Fruit fly (Drosophila melanogaster): ENCODE data around the gene CG5026.

Gene CG5026

dm6 chr3L:8985848-8986320 is 17.6 kb downstream of the CG5026 start, which contains the start of gene Galk:
Gene Galk, minus strand, starts transcription at chr3L:8986091.
- no peak for TF ChIP-seq CTCF (optimal IDR thresholded peaks at IDR 0.05)
- no peak for TF ChIP-seq CG8478 (optimal IDR thresholded peaks at IDR 0.05)

dm6 chr3L:8986582-8986981 is 18.3 kb downstream of the CG5026 start, which contains the start of gene CG5068:
Gene CG5068, plus strand, starts transcription at chr3L:8986710.
- TF ChIP-seq CG8478 (optimal IDR thresholded peaks at IDR 0.05), result no peak
- peak in 1 of 2 experiments; percentile 47 for TF ChIP-seq CTCF (optimal IDR thresholded peaks at IDR 0.05)

dm6 chr3L:8990128-8990527 is 21.8 kb downstream of the CG5026 start, which contains the start of gene CG5280:
Gene CG5280, minus strand, starts transcription at chr3L:8990228.
- no peak for TF ChIP-seq CTCF (optimal IDR thresholded peaks at IDR 0.05)
- no peak for TF ChIP-seq CG8478 (optimal IDR thresholded peaks at IDR 0.05)

dm6 chr3L:8996173-8996767 is 27.9 kb downstream of the CG5026 start:
- no peak for TF ChIP-seq CTCF (optimal IDR thresholded peaks at IDR 0.05)
- no peak for TF ChIP-seq CG8478 (optimal IDR thresholded peaks at IDR 0.05)

dm6 chr3L:8996899-8997685 is 28.8 kb downstream of the CG5026 start:
- no peak for TF ChIP-seq CTCF (optimal IDR thresholded peaks at IDR 0.05)
- no peak for TF ChIP-seq CG8478 (optimal IDR thresholded peaks at IDR 0.05)

dm6 chr3L:8997686-8998239 is 29.4 kb downstream of the CG5026 start, which contains the start of the genes smg and CG5087:
Gene smg, minus strand, starts transcription at chr3L:8997989.
Gene CG5087, plus strand, starts transcription at chr3L:8998184.
- TF ChIP-seq CG8478 (optimal IDR thresholded peaks at IDR 0.05) (no peak), CTCF (optimal IDR thresholded peaks at IDR 0.05) (peak; percentile 70 to 78)

- TF ChIP-seq CTCF (optimal IDR thresholded peaks at IDR 0.05), result no peak
- no peak for TF ChIP-seq CG8478 (optimal IDR thresholded peaks at IDR 0.05)
These were observed 34.2 kb downstream of the CG5026 start for dm6 chr3L:9002527-9002926.

dm6 chr3L:9003369-9003768 is 35.0 kb downstream of the CG5026 start:
- TF ChIP-seq CG8478 (optimal IDR thresholded peaks at IDR 0.05) (no peak), CTCF (optimal IDR thresholded peaks at IDR 0.05) (no peak)

dm6 chr3L:9004788-9005246 is 36.5 kb downstream of the CG5026 start, which contains the start of gene Doc3:
Gene Doc3, plus strand, starts transcription at chr3L:9005196.
- TF ChIP-seq CG8478 (optimal IDR thresholded peaks at IDR 0.05) (no peak), CTCF (optimal IDR thresholded peaks at IDR 0.05) (peak in 1 of 2 experiments; percentile 24)

dm6 chr3L:9009738-9010137 is 41.4 kb downstream of the CG5026 start, which contains the start of gene CG5194:
Gene CG5194, minus strand, starts transcription at chr3L:9009838.
- TF ChIP-seq CTCF (optimal IDR thresholded peaks at IDR 0.05) (no peak), CG8478 (optimal IDR thresholded peaks at IDR 0.05) (no peak)

dm6 chr3L:9011485-9012389 is 43.4 kb downstream of the CG5026 start:
- TF ChIP-seq CG8478 (optimal IDR thresholded peaks at IDR 0.05) (no peak), CTCF (optimal IDR thresholded peaks at IDR 0.05) (no peak)

dm6 chr3L:9013745-9014144 is 45.4 kb downstream of the CG5026 start:
- TF ChIP-seq CTCF (optimal IDR thresholded peaks at IDR 0.05) (no peak), CG8478 (optimal IDR thresholded peaks at IDR 0.05) (no peak)

dm6 chr3L:9017414-9017813 is 49.1 kb downstream of the CG5026 start:
- no peak for TF ChIP-seq CG8478 (optimal IDR thresholded peaks at IDR 0.05)
- TF ChIP-seq CTCF (optimal IDR thresholded peaks at IDR 0.05), result no peak

- no peak for TF ChIP-seq CTCF (optimal IDR thresholded peaks at IDR 0.05)
- no peak for TF ChIP-seq CG8478 (optimal IDR thresholded peaks at IDR 0.05)
These were observed 50.9 kb downstream of the CG5026 start, which contains the start of gene Doc2 for dm6 chr3L:9019196-9019662. Gene Doc2, minus strand, starts transcription at chr3L:9019246.

Data from S2 (cell line).